Worm (Caenorhabditis elegans) whole organism, late embryonic: ENCODE data around the gene R193.6.
A peak's percentile ranks its signal among the peaks of the same experiment; 100 is the strongest.

Experiments
- C38D4.7 ChIP-seq: fragments of 200-800 bp; sonication (Bioruptor generic); optimal IDR thresholded peaks from 2 replicates; lab custom pipeline; 2018; ENCODE audit warnings: mild to moderate bottlenecking, missing genetic modification characterization, moderate library complexity, missing compliant biosample characterization
- K02D7.2 ChIP-seq: sonication (generic microtip); optimal IDR thresholded peaks from 2 replicates; lab custom pipeline; 2017; ENCODE audit warnings: mild to moderate bottlenecking, missing genetic modification characterization, missing compliant biosample characterization
- K09A11.1 ChIP-seq: sonication (generic microtip); optimal IDR thresholded peaks from 2 replicates; lab custom pipeline; 2017; ENCODE audit warnings: antibody characterized with exemption, mild to moderate bottlenecking, missing genetic modification characterization, missing compliant biosample characterization; ENCODE audit not compliant: insufficient read depth
- T23F11.4 ChIP-seq: fragments of 200-800 bp; sonication (Bioruptor generic); optimal IDR thresholded peaks from 2 replicates; lab custom pipeline; 2018; ENCODE audit warnings: mild to moderate bottlenecking, missing genetic modification characterization, missing compliant biosample characterization
- Y22D7AL.16 ChIP-seq: sonication (generic microtip); optimal IDR thresholded peaks from 2 replicates; lab custom pipeline; 2016; ENCODE audit warnings: missing genetic modification characterization, missing compliant biosample characterization
- ahr-1 ChIP-seq: sonication (generic microtip); optimal IDR thresholded peaks from 2 replicates; lab custom pipeline; 2016; ENCODE audit warnings: missing genetic modification characterization, missing compliant biosample characterization
- ama-1 ChIP-seq: fragments of 150-350 bp; optimal IDR thresholded peaks from 2 replicates; lab custom pipeline; 2014
- ceh-14 ChIP-seq: sonication (generic microtip); optimal IDR thresholded peaks from 2 replicates; lab custom pipeline; 2016; ENCODE audit warnings: missing genotype, missing genetic modification characterization, missing compliant biosample characterization
- ceh-18 ChIP-seq: sonication (generic microtip); optimal IDR thresholded peaks from 2 replicates; lab custom pipeline; 2016; ENCODE audit warnings: missing genetic modification characterization, missing compliant biosample characterization
- ceh-19 ChIP-seq: fragments of 200-800 bp; sonication (Bioruptor generic); optimal IDR thresholded peaks from 2 replicates; lab custom pipeline; 2018; ENCODE audit warnings: mild to moderate bottlenecking, missing genetic modification characterization, missing compliant biosample characterization
- ceh-22 ChIP-seq: sonication (generic microtip); optimal IDR thresholded peaks from 2 replicates; lab custom pipeline; 2017; ENCODE audit warnings: missing biosample characterization, missing genetic modification characterization
- ceh-24 ChIP-seq: sonication (generic microtip); optimal IDR thresholded peaks from 2 replicates; lab custom pipeline; 2016; ENCODE audit warnings: mild to moderate bottlenecking, missing genetic modification characterization, missing compliant biosample characterization
- ceh-30 ChIP-seq: fragments of 150-350 bp; optimal IDR thresholded peaks from 2 replicates; lab custom pipeline; 2014; ENCODE audit warnings: missing biosample characterization, missing genetic modification characterization
- ceh-31 ChIP-seq: sonication (generic microtip); optimal IDR thresholded peaks from 2 replicates; lab custom pipeline; 2016; ENCODE audit warnings: missing genetic modification characterization, missing compliant biosample characterization
- ceh-34 ChIP-seq: sonication (generic microtip); optimal IDR thresholded peaks from 2 replicates; lab custom pipeline; 2016; ENCODE audit warnings: mild to moderate bottlenecking, missing genetic modification characterization, missing compliant biosample characterization
- ceh-45 ChIP-seq: fragments of 200-800 bp; sonication (Bioruptor generic); IDR thresholded peaks from 2 replicates; pipeline ENCODE4 v1.3.6; 2022; ENCODE audit warnings: missing genetic modification reagents, missing genetic modification characterization, missing compliant biosample characterization
- ceh-9 ChIP-seq: sonication (generic microtip); optimal IDR thresholded peaks from 2 replicates; lab custom pipeline; 2016; ENCODE audit warnings: mild to moderate bottlenecking, missing genetic modification characterization, inconsistent platforms, missing compliant biosample characterization
- che-1 ChIP-seq: sonication (generic microtip); optimal IDR thresholded peaks from 2 replicates; lab custom pipeline; 2016; ENCODE audit warnings: mild to moderate bottlenecking, missing genetic modification characterization, missing compliant biosample characterization
- dmd-4 ChIP-seq: sonication (generic microtip); optimal IDR thresholded peaks from 2 replicates; lab custom pipeline; 2016; ENCODE audit warnings: borderline replicate concordance, missing genetic modification characterization, missing compliant biosample characterization
- dve-1 ChIP-seq: sonication (generic microtip); optimal IDR thresholded peaks from 2 replicates; lab custom pipeline; 2017; ENCODE audit warnings: antibody characterized with exemption, mild to moderate bottlenecking, missing genetic modification characterization, missing compliant biosample characterization
- elt-2 ChIP-seq: sonication (generic microtip); optimal IDR thresholded peaks from 2 replicates; lab custom pipeline; 2016; ENCODE audit warnings: missing genetic modification reagents, missing genetic modification characterization, missing compliant biosample characterization
- elt-4 ChIP-seq: sonication (generic microtip); optimal IDR thresholded peaks from 2 replicates; lab custom pipeline; 2016; ENCODE audit warnings: missing genetic modification characterization, missing compliant biosample characterization
- eyg-1 ChIP-seq: sonication (generic microtip); optimal IDR thresholded peaks from 2 replicates; lab custom pipeline; 2016; ENCODE audit warnings: missing genotype, missing genetic modification characterization, missing compliant biosample characterization
- fax-1 ChIP-seq: sonication (generic microtip); optimal IDR thresholded peaks from 2 replicates; lab custom pipeline; 2016; ENCODE audit warnings: missing genotype, missing genetic modification characterization, missing compliant biosample characterization
- fkh-10 ChIP-seq: fragments of 150-350 bp; optimal IDR thresholded peaks from 2 replicates; lab custom pipeline; 2014; ENCODE audit warnings: missing biosample characterization, missing genetic modification reagents, missing genetic modification characterization
- fkh-6 ChIP-seq: sonication (generic microtip); optimal IDR thresholded peaks from 2 replicates; lab custom pipeline; 2016; ENCODE audit warnings: missing genetic modification characterization, missing compliant biosample characterization
- hlh-13 ChIP-seq: fragments of 200-800 bp; sonication (Bioruptor generic); optimal IDR thresholded peaks from 2 replicates; lab custom pipeline; 2018; ENCODE audit warnings: mild to moderate bottlenecking, missing genetic modification characterization, missing compliant biosample characterization
- hlh-15 ChIP-seq: sonication (generic microtip); optimal IDR thresholded peaks from 2 replicates; lab custom pipeline; 2016; ENCODE audit warnings: missing genetic modification characterization, missing compliant biosample characterization
- hlh-30 ChIP-seq: sonication (generic microtip); optimal IDR thresholded peaks from 2 replicates; lab custom pipeline; 2017; ENCODE audit warnings: antibody characterized with exemption, missing genetic modification characterization, missing compliant biosample characterization; ENCODE audit not compliant: insufficient read depth
- hlh-6 ChIP-seq: sonication (generic microtip); optimal IDR thresholded peaks from 2 replicates; lab custom pipeline; 2016; ENCODE audit warnings: missing genotype, missing genetic modification characterization, missing compliant biosample characterization
- lim-6 ChIP-seq: sonication (generic microtip); optimal IDR thresholded peaks from 2 replicates; lab custom pipeline; 2016; ENCODE audit warnings: missing genetic modification characterization, missing compliant biosample characterization
- mec-3 ChIP-seq: sonication (generic microtip); optimal IDR thresholded peaks from 2 replicates; lab custom pipeline; 2016; ENCODE audit warnings: borderline replicate concordance, missing genetic modification characterization, missing compliant biosample characterization
- nfya-1 ChIP-seq: sonication (generic microtip); optimal IDR thresholded peaks from 2 replicates; lab custom pipeline; 2017; ENCODE audit warnings: missing genetic modification characterization, mild to moderate bottlenecking, missing compliant biosample characterization, antibody characterized with exemption, moderate library complexity
- pat-9 ChIP-seq: fragments of 200-800 bp; sonication (Bioruptor generic); optimal IDR thresholded peaks from 2 replicates; lab custom pipeline; 2018; ENCODE audit warnings: mild to moderate bottlenecking, missing genetic modification characterization, moderate library complexity, missing compliant biosample characterization
- pax-1 ChIP-seq: fragments of 150-350 bp; optimal IDR thresholded peaks from 2 replicates; lab custom pipeline; 2014; ENCODE audit warnings: missing biosample characterization, missing genetic modification characterization
- pha-2 ChIP-seq: sonication (generic microtip); optimal IDR thresholded peaks from 2 replicates; lab custom pipeline; 2017; ENCODE audit warnings: mild to moderate bottlenecking, missing genetic modification characterization, missing compliant biosample characterization
- pha-4 ChIP-seq: fragments of 150-350 bp; optimal IDR thresholded peaks from 2 replicates; lab custom pipeline; 2018; ENCODE audit warnings: missing biosample characterization, missing genetic modification reagents, missing genetic modification characterization
- pqm-1 ChIP-seq: sonication (generic microtip); optimal IDR thresholded peaks from 2 replicates; lab custom pipeline; 2016; ENCODE audit warnings: missing genetic modification characterization, missing compliant biosample characterization
- pros-1 ChIP-seq: fragments of 150-350 bp; optimal IDR thresholded peaks from 2 replicates; lab custom pipeline; 2014; ENCODE audit warnings: missing biosample characterization, missing genetic modification reagents, missing genetic modification characterization
- ref-2 ChIP-seq: sonication (generic microtip); optimal IDR thresholded peaks from 2 replicates; lab custom pipeline; 2016; ENCODE audit warnings: missing genetic modification characterization, missing compliant biosample characterization
- rnt-1 ChIP-seq: sonication (generic microtip); optimal IDR thresholded peaks from 2 replicates; lab custom pipeline; 2016; ENCODE audit warnings: missing genetic modification characterization, missing compliant biosample characterization
- sdc-2 ChIP-seq: sonication (generic microtip); optimal IDR thresholded peaks from 2 replicates; lab custom pipeline; 2016; ENCODE audit warnings: missing genotype, missing genetic modification characterization, missing compliant biosample characterization
- sox-2 ChIP-seq: fragments of 200-800 bp; sonication (Bioruptor generic); IDR thresholded peaks from 2 replicates; pipeline ENCODE4 v1.3.6; 2022; ENCODE audit warnings: missing genetic modification reagents, missing genetic modification characterization, missing compliant biosample characterization
- sox-4 ChIP-seq: sonication (generic microtip); optimal IDR thresholded peaks from 2 replicates; lab custom pipeline; 2017; ENCODE audit warnings: mild to moderate bottlenecking, missing genetic modification characterization, inconsistent platforms, missing compliant biosample characterization
- syd-9 ChIP-seq: sonication (generic microtip); optimal IDR thresholded peaks from 2 replicates; lab custom pipeline; 2016; ENCODE audit warnings: mild to moderate bottlenecking, missing genetic modification characterization, moderate library complexity, missing compliant biosample characterization
- tbx-2 ChIP-seq: sonication (generic microtip); optimal IDR thresholded peaks from 2 replicates; lab custom pipeline; 2016; ENCODE audit warnings: missing genetic modification characterization, missing compliant biosample characterization
- ttx-3 ChIP-seq: sonication (generic microtip); optimal IDR thresholded peaks from 2 replicates; lab custom pipeline; 2016; ENCODE audit warnings: missing genetic modification reagents, missing genetic modification characterization, missing compliant biosample characterization
- unc-42 ChIP-seq: sonication (generic microtip); optimal IDR thresholded peaks from 2 replicates; lab custom pipeline; 2016; ENCODE audit warnings: missing genotype, missing genetic modification characterization, missing compliant biosample characterization
- unc-86 ChIP-seq: sonication (generic microtip); optimal IDR thresholded peaks from 2 replicates; lab custom pipeline; 2016; ENCODE audit warnings: missing genetic modification characterization, missing compliant biosample characterization
- zip-5 ChIP-seq: sonication (generic microtip); optimal IDR thresholded peaks from 2 replicates; lab custom pipeline; 2016; ENCODE audit warnings: missing genetic modification characterization, missing compliant biosample characterization
- ztf-16 ChIP-seq: sonication (generic microtip); optimal IDR thresholded peaks from 2 replicates; lab custom pipeline; 2017; ENCODE audit warnings: missing genetic modification characterization, missing compliant biosample characterization

R193.6 gene

ce11 chrX:1148438-1148837 lies at the start of gene R193.6, which contains the start of gene R193.2:
Gene R193.6 (plus strand): TSS chrX:1148787.
Gene R193.2 (minus strand): TSS chrX:1148585.
- TF ChIP-seq elt-2 (tag; lab: Kevin White, UChicago) = peak; percentile 43
- no peak for TF ChIP-seq ceh-22 (tag; lab: Kevin White, UChicago)
- no peak for TF ChIP-seq fax-1 (tag; lab: Kevin White, UChicago)
- no peak for TF ChIP-seq ztf-16 (tag; lab: Kevin White, UChicago)
- TF ChIP-seq, all 69 proteins: peak for 1

DNA sequence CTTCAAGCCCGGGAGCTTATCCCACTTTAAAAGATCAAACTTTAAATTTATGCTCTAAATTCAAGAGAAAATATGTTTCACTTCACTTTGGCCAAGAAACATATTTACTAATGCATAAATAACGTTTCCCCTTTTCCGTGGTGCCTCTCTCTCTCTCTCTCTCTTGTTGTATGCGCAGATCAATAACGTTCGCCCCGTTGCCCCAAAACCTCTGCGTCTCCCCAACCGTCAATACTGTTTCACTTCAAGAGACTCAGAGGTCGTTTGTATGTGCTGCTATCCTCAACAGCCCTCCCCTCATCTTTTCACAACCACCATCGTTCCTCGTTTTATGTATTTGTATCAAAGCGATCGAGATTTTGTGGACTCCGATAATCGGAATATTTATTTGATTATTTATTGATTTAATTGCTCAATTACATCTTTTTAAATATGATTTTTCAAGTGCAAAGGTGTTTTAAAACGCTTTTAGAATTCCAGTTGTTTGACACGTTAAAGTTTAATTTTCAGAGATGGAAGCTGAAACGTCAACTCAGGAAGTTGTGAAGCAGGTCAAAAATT lies 44.8 kb upstream of the R193.6 start, which contains the start of gene ife-4:
TSS of gene ife-4 (plus strand) at position 511 of the 561 bp plus-strand sequence.
- TF ChIP-seq syd-9 (tag; lab: Kevin White, UChicago) (no peak), ttx-3 (tag; lab: Kevin White, UChicago) (no peak), ceh-19 (GFP tag; lab: Kevin White, UChicago) (no peak), ceh-45 (GFP tag; lab: Robert Waterston, UW) (no peak), pha-2 (tag; lab: Kevin White, UChicago) (no peak), hlh-6 (tag; lab: Kevin White, UChicago) (no peak), zip-5 (tag; lab: Kevin White, UChicago) (no peak), C38D4.7 (no peak), dmd-4 (tag; lab: Kevin White, UChicago) (no peak), K02D7.2 (tag; lab: Kevin White, UChicago) (no peak), pha-4 (tag; lab: Kevin White, UChicago) (no peak), ceh-34 (peak; percentile 60), sdc-2 (tag; lab: Kevin White, UChicago) (peak; percentile 40), hlh-15 (tag; lab: Kevin White, UChicago) (no peak), unc-86 (no peak), nfya-1 (tag; lab: Kevin White, UChicago) (peak; percentile 61), unc-42 (tag; lab: Kevin White, UChicago) (peak; percentile 64), ref-2 (tag; lab: Kevin White, UChicago) (peak; percentile 55), dve-1 (tag; lab: Kevin White, UChicago) (no peak), ceh-24 (tag; lab: Kevin White, UChicago) (no peak), pros-1 (no peak), ahr-1 (no peak), eyg-1 (tag; lab: Kevin White, UChicago) (no peak), ceh-22 (tag; lab: Kevin White, UChicago) (no peak), ceh-30 (tag; lab: Kevin White, UChicago) (no peak), pax-1 (tag; lab: Kevin White, UChicago) (no peak), hlh-30 (peak; percentile 5), fkh-6 (tag; lab: Kevin White, UChicago) (no peak), mec-3 (tag; lab: Kevin White, UChicago) (no peak), hlh-13 (no peak), Y22D7AL.16 (tag; lab: Kevin White, UChicago) (no peak), che-1 (no peak), elt-4 (no peak), K09A11.1 (no peak), ceh-9 (tag; lab: Kevin White, UChicago) (no peak), sox-4 (tag; lab: Kevin White, UChicago) (no peak), ceh-18 (tag; lab: Kevin White, UChicago) (peak; percentile 32), ama-1 (lab: Kevin White, UChicago) (no peak), T23F11.4 (GFP tag; lab: Kevin White, UChicago) (no peak), lim-6 (tag; lab: Kevin White, UChicago) (no peak), ztf-16 (tag; lab: Kevin White, UChicago) (no peak), fkh-10 (GFP tag; lab: Kevin White, UChicago) (no peak), rnt-1 (tag; lab: Kevin White, UChicago) (peak; percentile 22), tbx-2 (peak; percentile 67), ceh-31 (peak; percentile 85), ceh-14 (no peak), pat-9 (tag; lab: Kevin White, UChicago) (no peak), sox-2 (GFP tag; lab: Robert Waterston, UW) (no peak), pqm-1 (no peak)
